Fruit fly (Drosophila melanogaster) whole organism, embryonic: ENCODE results near the gene Drsl1.

Experiments
- ATbp ChIP-seq: fragments of 200-800 bp; sonication (Bioruptor generic); optimal IDR thresholded peaks from 2 replicates; lab custom pipeline; 2017; ENCODE audit warnings: missing biosample characterization, mild to moderate bottlenecking, missing genetic modification characterization, missing genetic modification reagents
- Adf1 ChIP-seq: fragments of 200-800 bp; sonication (Bioruptor generic); IDR thresholded peaks from 2 replicates; pipeline ENCODE4 v1.3.6; 2022; ENCODE audit warnings: missing biosample characterization, missing genetic modification characterization
- Atf6 ChIP-seq: fragments of 200-800 bp; sonication (Bioruptor generic); IDR thresholded peaks from 2 replicates; pipeline ENCODE4 v1.3.6; 2022; ENCODE audit warnings: missing biosample characterization, missing genetic modification characterization
- Bdp1 ChIP-seq: fragments of 200-800 bp; sonication (Bioruptor generic); optimal IDR thresholded peaks from 3 replicates; lab custom pipeline; 2016; ENCODE audit warnings: missing biosample characterization, missing genetic modification characterization
- CG10209 ChIP-seq: fragments of 200-800 bp; sonication (Bioruptor generic); optimal IDR thresholded peaks from 3 replicates; lab custom pipeline; 2017; ENCODE audit warnings: missing biosample characterization, mild to moderate bottlenecking, missing genetic modification characterization, missing genetic modification reagents
- CG10543 ChIP-seq: fragments of 200-800 bp; sonication (Bioruptor generic); optimal IDR thresholded peaks from 3 replicates; lab custom pipeline; 2017; ENCODE audit warnings: missing biosample characterization, mild to moderate bottlenecking, missing genetic modification characterization, moderate library complexity
- CG11695 ChIP-seq: fragments of 200-800 bp; sonication (Bioruptor generic); IDR thresholded peaks from 3 replicates; pipeline ENCODE4 v1.3.6; 2022; ENCODE audit warnings: missing biosample characterization, missing genetic modification characterization
- CG15479 ChIP-seq: fragments of 200-800 bp; sonication (Bioruptor generic); optimal IDR thresholded peaks from 3 replicates; lab custom pipeline; 2019; ENCODE audit warnings: missing biosample characterization, mild to moderate bottlenecking, missing genetic modification characterization, moderate library complexity
- CG17328 ChIP-seq: fragments of 200-800 bp; sonication (Bioruptor generic); IDR thresholded peaks from 2 replicates; pipeline ENCODE4 v1.3.6; 2022; ENCODE audit warnings: missing biosample characterization, missing genetic modification characterization
- CG1832 ChIP-seq: fragments of 200-800 bp; sonication (Bioruptor generic); optimal IDR thresholded peaks from 2 replicates; lab custom pipeline; 2017; ENCODE audit warnings: missing biosample characterization, mild to moderate bottlenecking, missing genetic modification characterization, inconsistent platforms
- CG2712 ChIP-seq: fragments of 200-800 bp; optimal IDR thresholded peaks from 3 replicates; lab custom pipeline; 2019; ENCODE audit warnings: missing biosample characterization, mild to moderate bottlenecking, missing genetic modification characterization, moderate library complexity
- CG3163 ChIP-seq: fragments of 200-800 bp; sonication (Bioruptor generic); optimal IDR thresholded peaks from 3 replicates; lab custom pipeline; 2016; ENCODE audit warnings: missing biosample characterization, missing genetic modification characterization
- CG3847 ChIP-seq: fragments of 200-800 bp; sonication (Bioruptor generic); IDR thresholded peaks from 2 replicates; pipeline ENCODE4 v1.3.6; 2022; ENCODE audit warnings: missing biosample characterization, missing genetic modification characterization
- CG6254 ChIP-seq: fragments of 200-800 bp; sonication (Bioruptor generic); optimal IDR thresholded peaks from 3 replicates; lab custom pipeline; 2017; ENCODE audit warnings: mild to moderate bottlenecking, missing biosample characterization, missing genetic modification reagents, missing genetic modification characterization
- CG8089 ChIP-seq: fragments of 200-800 bp; sonication (Bioruptor generic); optimal IDR thresholded peaks from 3 replicates; lab custom pipeline; 2016; ENCODE audit warnings: missing biosample characterization, missing genetic modification characterization
- CHES-1-like ChIP-seq: fragments of 200-800 bp; sonication (Bioruptor generic); optimal IDR thresholded peaks from 2 replicates; lab custom pipeline; 2016; ENCODE audit warnings: missing biosample characterization, missing genetic modification characterization
- CTCF ChIP-seq: fragments of 200-800 bp; sonication (Bioruptor generic); optimal IDR thresholded peaks from 2 replicates; lab custom pipeline; 2017; ENCODE audit warnings: missing biosample characterization, mild to moderate bottlenecking, missing genetic modification characterization, moderate library complexity
- CrebB ChIP-seq: fragments of 200-800 bp; sonication (Bioruptor generic); optimal IDR thresholded peaks from 3 replicates; lab custom pipeline; 2018; ENCODE audit warnings: missing biosample characterization, mild to moderate bottlenecking, missing genetic modification characterization
- Deaf1 ChIP-seq: fragments of 200-800 bp; optimal IDR thresholded peaks from 3 replicates; lab custom pipeline; 2019; ENCODE audit warnings: missing biosample characterization, mild to moderate bottlenecking, missing genetic modification characterization, moderate library complexity
- Drgx ChIP-seq: fragments of 200-800 bp; sonication (Bioruptor generic); IDR thresholded peaks from 2 replicates; pipeline ENCODE4 v1.3.6; 2022; ENCODE audit warnings: missing biosample characterization, missing genetic modification characterization
- E2f2 ChIP-seq: fragments of 200-800 bp; sonication (Bioruptor generic); IDR thresholded peaks from 2 replicates; pipeline ENCODE4 v1.3.6; 2022; ENCODE audit warnings: missing biosample characterization, missing genetic modification characterization
- Eip74EF ChIP-seq, 2 experiments: fragments of 200-800 bp in 1 of 2; fragments of >200 bp in 1 of 2; sonication (Bioruptor generic) in 1 of 2; optimal IDR thresholded peaks; 2 replicates each; lab custom pipeline; 2017 to 2019; ENCODE audit warnings: missing biosample characterization in 2 of 2, missing genetic modification characterization in 2 of 2, mild to moderate bottlenecking in 1 of 2, moderate library complexity in 1 of 2
- Elba2 ChIP-seq: fragments of 200-800 bp; sonication (Bioruptor generic); optimal IDR thresholded peaks from 3 replicates; lab custom pipeline; 2016; ENCODE audit warnings: missing biosample characterization, missing genetic modification characterization
- Fer1 ChIP-seq: fragments of 200-800 bp; sonication (Bioruptor generic); optimal IDR thresholded peaks from 2 replicates; lab custom pipeline; 2017; ENCODE audit warnings: missing biosample characterization, mild to moderate bottlenecking, missing genetic modification characterization
- HHEX ChIP-seq: fragments of 200-800 bp; sonication (Bioruptor generic); optimal IDR thresholded peaks from 3 replicates; lab custom pipeline; 2017; ENCODE audit warnings: missing biosample characterization, mild to moderate bottlenecking, missing genetic modification characterization, missing genetic modification reagents
- HLH4C ChIP-seq: fragments of 200-800 bp; sonication (Bioruptor generic); IDR thresholded peaks from 3 replicates; pipeline ENCODE4 v1.3.6; 2022; ENCODE audit warnings: missing biosample characterization, missing genetic modification characterization; ENCODE audit not compliant: partially characterized antibody
- Jarid2 ChIP-seq: fragments of 200-800 bp; sonication (Bioruptor generic); optimal IDR thresholded peaks from 3 replicates; lab custom pipeline; 2017; ENCODE audit warnings: mild to moderate bottlenecking, missing biosample characterization, missing genetic modification reagents, missing genetic modification characterization
- Max ChIP-seq: fragments of 200-800 bp; sonication (Bioruptor generic); optimal IDR thresholded peaks from 2 replicates; lab custom pipeline; 2016; ENCODE audit warnings: missing biosample characterization, mild to moderate bottlenecking, missing genetic modification characterization
- Med ChIP-seq: fragments of 200-800 bp; sonication (Bioruptor generic); peaks from one replicate; lab custom pipeline; 2016; ENCODE audit warnings: missing biosample characterization, missing genetic modification characterization, mild to moderate bottlenecking, inconsistent platforms, moderate library complexity
- Meics ChIP-seq: fragments of 200-800 bp; sonication (Bioruptor generic); optimal IDR thresholded peaks from 2 replicates; lab custom pipeline; 2017; ENCODE audit warnings: missing biosample characterization, mild to moderate bottlenecking, missing genetic modification characterization
- Nf-YB ChIP-seq: fragments of 200-800 bp; sonication (Bioruptor generic); optimal IDR thresholded peaks from 3 replicates; lab custom pipeline; 2019; ENCODE audit warnings: missing biosample characterization, mild to moderate bottlenecking, missing genetic modification characterization, moderate library complexity
- Nf-YC ChIP-seq: fragments of 200-800 bp; optimal IDR thresholded peaks from 3 replicates; lab custom pipeline; 2019; ENCODE audit warnings: missing biosample characterization, mild to moderate bottlenecking, missing genetic modification characterization, moderate library complexity
- Opbp ChIP-seq: fragments of 200-800 bp; sonication (Bioruptor generic); IDR thresholded peaks from 3 replicates; pipeline ENCODE4 v1.3.6; 2022; ENCODE audit warnings: missing biosample characterization, missing genetic modification characterization; ENCODE audit not compliant: partially characterized antibody
- Scr ChIP-seq: fragments of 200-800 bp; sonication (Bioruptor generic); IDR thresholded peaks from 2 replicates; pipeline ENCODE4 v1.3.6; 2022; ENCODE audit warnings: missing biosample characterization, missing genetic modification characterization; ENCODE audit not compliant: partially characterized antibody
- Ssrp ChIP-seq: fragments of 200-800 bp; sonication (Bioruptor generic); optimal IDR thresholded peaks from 2 replicates; lab custom pipeline; 2018; ENCODE audit warnings: missing biosample characterization, mild to moderate bottlenecking, missing genetic modification characterization, moderate library complexity
- Xrp1 ChIP-seq: fragments of 200-800 bp; sonication (Bioruptor generic); IDR thresholded peaks from 2 replicates; pipeline ENCODE4 v1.3.6; 2022; ENCODE audit warnings: missing biosample characterization, missing genetic modification characterization
- ash1 ChIP-seq: fragments of 200-800 bp; sonication (Bioruptor generic); optimal IDR thresholded peaks from 2 replicates; lab custom pipeline; 2018; ENCODE audit warnings: missing biosample characterization, mild to moderate bottlenecking, missing genetic modification characterization
- br ChIP-seq: fragments of >200 bp; optimal IDR thresholded peaks from 2 replicates; lab custom pipeline; 2017
- dm ChIP-seq: fragments of 200-800 bp; sonication (Bioruptor generic); optimal IDR thresholded peaks from 3 replicates; lab custom pipeline; 2016; ENCODE audit warnings: missing biosample characterization, missing genetic modification characterization
- en ChIP-seq: fragments of 200-800 bp; sonication (Bioruptor generic); optimal IDR thresholded peaks from 2 replicates; lab custom pipeline; 2016; ENCODE audit warnings: missing biosample characterization, missing genetic modification characterization
- ewg ChIP-seq: fragments of 200-800 bp; sonication (Bioruptor generic); optimal IDR thresholded peaks from 3 replicates; lab custom pipeline; 2017; ENCODE audit warnings: mild to moderate bottlenecking, missing biosample characterization, missing genetic modification reagents, missing genetic modification characterization
- exex ChIP-seq: fragments of 200-800 bp; sonication (Bioruptor generic); optimal IDR thresholded peaks from 4 replicates; lab custom pipeline; 2018; ENCODE audit warnings: missing biosample characterization, mild to moderate bottlenecking, missing genetic modification characterization, moderate library complexity
- eyg ChIP-seq: fragments of 200-800 bp; sonication (Bioruptor generic); optimal IDR thresholded peaks from 3 replicates; lab custom pipeline; 2016; ENCODE audit warnings: missing biosample characterization, missing genetic modification characterization
- ftz-f1 ChIP-seq: fragments of 200-800 bp; sonication (Bioruptor generic); optimal IDR thresholded peaks from 2 replicates; lab custom pipeline; 2016; ENCODE audit warnings: missing biosample characterization, missing genetic modification characterization
- ham ChIP-seq: fragments of 200-800 bp; sonication (Bioruptor generic); IDR thresholded peaks from 2 replicates; pipeline ENCODE4 v1.3.6; 2022; ENCODE audit warnings: missing biosample characterization, missing genetic modification characterization
- lab ChIP-seq: fragments of 200-800 bp; sonication (Bioruptor generic); optimal IDR thresholded peaks from 3 replicates; lab custom pipeline; 2017; ENCODE audit warnings: missing biosample characterization, missing genetic modification characterization, mild to moderate bottlenecking, moderate library complexity, missing genetic modification reagents
- phol ChIP-seq: fragments of 200-800 bp; sonication (Bioruptor generic); optimal IDR thresholded peaks from 3 replicates; lab custom pipeline; 2018; ENCODE audit warnings: missing biosample characterization, mild to moderate bottlenecking, missing genetic modification characterization, moderate library complexity
- ro ChIP-seq: fragments of 200-800 bp; sonication (Bioruptor generic); IDR thresholded peaks from 2 replicates; pipeline ENCODE4 v1.3.6; 2022; ENCODE audit warnings: missing biosample characterization, missing genetic modification characterization
- tgo ChIP-seq: fragments of 200-800 bp; sonication (Bioruptor generic); IDR thresholded peaks from 3 replicates; pipeline ENCODE4 v1.3.6; 2022; ENCODE audit warnings: missing biosample characterization, missing genetic modification characterization
- twi ChIP-seq: fragments of 200-800 bp; optimal IDR thresholded peaks from 2 replicates; lab custom pipeline; 2019; ENCODE audit warnings: missing biosample characterization, mild to moderate bottlenecking, missing genetic modification characterization, moderate library complexity

Drsl1 gene

dm6 chr3L:3348956-3349824 lies 13.6 kb upstream of the Drsl1 start (continued):
- no peak for TF ChIP-seq ftz-f1 (GFP tag; lab: Kevin White, UChicago)
- TF ChIP-seq CG1832 (GFP tag; lab: Kevin White, UChicago) = no peak
- TF ChIP-seq E2f2 (GFP tag; lab: Robert Waterston, UW) = no peak
- TF ChIP-seq br = no peak
- peak; percentile 69 for TF ChIP-seq Nf-YC (tag; lab: Kevin White, UChicago)
- TF ChIP-seq Scr (GFP tag; lab: Robert Waterston, UW) = no peak
- TF ChIP-seq CG3847 (GFP tag; lab: Robert Waterston, UW) = no peak
- TF ChIP-seq twi (tag; lab: Kevin White, UChicago) = peak; percentile 95
- peak; percentile 61 for TF ChIP-seq Nf-YB (GFP tag; lab: Kevin White, UChicago)
- TF ChIP-seq Deaf1 = no peak
- TF ChIP-seq Fer1 = peak; percentile 17
- TF ChIP-seq CG11695 (GFP tag; lab: Robert Waterston, UW) = no peak
- TF ChIP-seq CTCF (GFP tag; lab: Kevin White, UChicago) = no peak
- TF ChIP-seq dm (GFP tag; lab: Kevin White, UChicago) = no peak
- no peak for TF ChIP-seq ham
- TF ChIP-seq ATbp (GFP tag; lab: Kevin White, UChicago) = no peak
- no peak for TF ChIP-seq Meics (GFP tag; lab: Kevin White, UChicago)
- TF ChIP-seq CG10209 = no peak
- 0 out of 2 replicates have a peak, but pooled peaks have one; percentile 13 for TF ChIP-seq Xrp1 (GFP tag; lab: Robert Waterston, UW)
- TF ChIP-seq Bdp1 = no peak
- TF ChIP-seq CrebB (tag; lab: Kevin White, UChicago) = peak; percentile 1
- TF ChIP-seq exex (tag; lab: Kevin White, UChicago) = peak; percentile 94
- no peak for TF ChIP-seq CG2712 (tag; lab: Kevin White, UChicago)
- TF ChIP-seq Elba2 (GFP tag; lab: Kevin White, UChicago) = no peak
- no peak for TF ChIP-seq HHEX (GFP tag; lab: Kevin White, UChicago)
- no peak for TF ChIP-seq phol (tag; lab: Kevin White, UChicago)
- TF ChIP-seq Opbp (GFP tag; lab: Robert Waterston, UW) = no peak
- TF ChIP-seq Jarid2 = no peak
- TF ChIP-seq Ssrp (tag; lab: Kevin White, UChicago) = no peak
- TF ChIP-seq CG17328 (GFP tag; lab: Robert Waterston, UW) = no peak
- no peak for TF ChIP-seq en
- TF ChIP-seq Adf1 (GFP tag; lab: Robert Waterston, UW) = no peak
- TF ChIP-seq HLH4C (GFP tag; lab: Robert Waterston, UW) = no peak
- TF ChIP-seq CG8089 (GFP tag; lab: Kevin White, UChicago) = no peak
- no peak for TF ChIP-seq ash1
- TF ChIP-seq Max (GFP tag; lab: Kevin White, UChicago) = no peak
- TF ChIP-seq tgo = no peak
- peak; percentile 36; the same call in 1 of the 2 replicates for TF ChIP-seq Atf6
- peak; percentile 48 for TF ChIP-seq CG10543 (GFP tag; lab: Kevin White, UChicago)
- TF ChIP-seq lab (GFP tag; lab: Kevin White, UChicago) = peak; percentile 12
- no peak for TF ChIP-seq CHES-1-like (GFP tag; lab: Kevin White, UChicago)
- no peak for TF ChIP-seq Eip74EF (GFP tag; optimal IDR thresholded peaks at IDR 0.05; lab: Kevin White, UChicago)
- TF ChIP-seq Med (GFP tag; lab: Kevin White, UChicago) = no peak
- no peak for TF ChIP-seq eyg (GFP tag; lab: Kevin White, UChicago)
- TF ChIP-seq CG6254 = no peak
- no peak for TF ChIP-seq CG3163 (GFP tag; lab: Kevin White, UChicago)
- no peak for TF ChIP-seq ewg (GFP tag; lab: Kevin White, UChicago)
- TF ChIP-seq CG15479 = no peak
- no peak for TF ChIP-seq ro (GFP tag; lab: Robert Waterston, UW)
- TF ChIP-seq Drgx (GFP tag; lab: Robert Waterston, UW) = no peak
